Worm (Caenorhabditis elegans): Measurements from ENCODE around the gene mls-1.

Gene mls-1

ce11 chrIII:7497782-7498266 lies 37.7 kb downstream of the mls-1 start, which contains the start of gene cgh-1:
Gene cgh-1 (minus strand): TSS chrIII:7497832.
- TF ChIP-seq blmp-1 (tag; optimal IDR thresholded peaks at IDR 0.05) (peak; percentile 3), hlh-4 (tag; optimal IDR thresholded peaks at IDR 0.05) (no peak)

- TF ChIP-seq unc-30 (tag; optimal IDR thresholded peaks at IDR 0.05) (no peak), nhr-84 (tag; optimal IDR thresholded peaks at IDR 0.05) (no peak), dsc-1 (tag; optimal IDR thresholded peaks at IDR 0.05) (peak; percentile 77), nhr-71 (tag; optimal IDR thresholded peaks at IDR 0.05) (peak; percentile 94), zag-1 (tag; optimal IDR thresholded peaks at IDR 0.05) (no peak), nhr-12 (tag; optimal IDR thresholded peaks at IDR 0.05) (no peak), nhr-28 (tag; optimal IDR thresholded peaks at IDR 0.05) (no peak), efl-1 (optimal IDR thresholded peaks at IDR 0.05) (peak; percentile 97), efl-1 (GFP tag; optimal IDR thresholded peaks at IDR 0.05 in 1 of 2) (peak; percentile 97 to 99), zip-4 (GFP tag; optimal IDR thresholded peaks at IDR 0.05) (peak; percentile 13), unc-62 (GFP tag; optimal IDR thresholded peaks at IDR 0.05) (no peak), ztf-4 (tag; optimal IDR thresholded peaks at IDR 0.05) (peak; percentile 62), elt-3 (tag; optimal IDR thresholded peaks at IDR 0.05) (peak in 3 of 6 experiments; percentile 53 to 63 (median 56)), pqm-1 (tag; optimal IDR thresholded peaks at IDR 0.05) (no peak), dpl-1 (GFP tag; optimal IDR thresholded peaks at IDR 0.05) (peak; percentile 95 to 98 (median 96)), pag-3 (tag; optimal IDR thresholded peaks at IDR 0.05; ENCODE audit: borderline replicate concordance, insufficient read depth) (peak; percentile 3), nhr-237 (tag; optimal IDR thresholded peaks at IDR 0.05) (peak; percentile 48), lin-15B (tag; optimal IDR thresholded peaks at IDR 0.05) (peak; percentile 95), aha-1 (tag; optimal IDR thresholded peaks at IDR 0.05) (peak; percentile 45), ceh-82 (tag; optimal IDR thresholded peaks at IDR 0.05) (peak; percentile 71 to 86 (median 75)), mab-9 (GFP tag; IDR thresholded peaks at IDR 0.05) (peak; percentile 63; the same call in 1 of the 2 replicates), grh-1 (GFP tag; IDR thresholded peaks at IDR 0.05) (peak; percentile 47; the same call in 1 of the 2 replicates), ceh-88 (GFP tag; IDR thresholded peaks at IDR 0.05) (peak; percentile 51; the same call in 1 of the 2 replicates), lsy-2 (tag; optimal IDR thresholded peaks at IDR 0.05) (peak; percentile 89 to 90), ceh-63 (GFP tag; optimal IDR thresholded peaks at IDR 0.05) (no peak), ceh-90 (tag; optimal IDR thresholded peaks at IDR 0.05) (no peak), jun-1 (tag; optimal IDR thresholded peaks at IDR 0.05) (peak; percentile 82), lin-39 (tag; optimal IDR thresholded peaks at IDR 0.05) (peak; percentile 73), blmp-1 (tag; optimal IDR thresholded peaks at IDR 0.05) (peak; percentile 69), nhr-76 (tag; optimal IDR thresholded peaks at IDR 0.05) (no peak), nhr-77 (tag; optimal IDR thresholded peaks at IDR 0.05) (peak; percentile 79), irx-1 (tag; optimal IDR thresholded peaks at IDR 0.05) (peak; percentile 30), snpc-4 (tag; optimal IDR thresholded peaks at IDR 0.05) (peak; percentile 70), ets-5 (GFP tag; IDR thresholded peaks at IDR 0.05) (no peak), fos-1 (tag; optimal IDR thresholded peaks at IDR 0.05) (peak; percentile 66), F16B12.6 (tag; optimal IDR thresholded peaks at IDR 0.05) (peak; percentile 61), tlp-1 (tag; optimal IDR thresholded peaks at IDR 0.05) (no peak), alr-1 (tag; optimal IDR thresholded peaks at IDR 0.05; ENCODE audit: borderline replicate concordance) (no peak), hlh-4 (tag; optimal IDR thresholded peaks at IDR 0.05) (no peak), C34B4.2 (tag; optimal IDR thresholded peaks at IDR 0.05) (no peak), nhr-90 (tag; optimal IDR thresholded peaks at IDR 0.05; ENCODE audit: poor library complexity) (peak; percentile 78), hpl-2 (GFP tag; optimal IDR thresholded peaks at IDR 0.05) (no peak), sox-4 (tag; optimal IDR thresholded peaks at IDR 0.05) (no peak), nhr-20 (tag; optimal IDR thresholded peaks at IDR 0.05) (peak; percentile 86), elt-2 (tag; optimal IDR thresholded peaks at IDR 0.05) (peak; percentile 64), fkh-10 (GFP tag; optimal IDR thresholded peaks at IDR 0.05) (peak; percentile 73), swsn-7 (tag; optimal IDR thresholded peaks at IDR 0.05) (peak; percentile 84), aly-2 (tag; optimal IDR thresholded peaks at IDR 0.05) (peak; percentile 69), lin-14 (GFP tag; optimal IDR thresholded peaks at IDR 0.05) (peak; percentile 95), mef-2 (tag; optimal IDR thresholded peaks at IDR 0.05) (no peak), skn-1 (tag; optimal IDR thresholded peaks at IDR 0.05) (peak; percentile 81)
Observed at ce11 chrIII:7498346-7498745, 38.2 kb downstream of the mls-1 start.

Data from whole organism, L1 larva.